Fruit fly (Drosophila melanogaster) whole organism, pupa: ENCODE data around the gene Asator.

Experiments used
- CG10348 ChIP-seq: fragments of 200-800 bp; sonication (Bioruptor generic); IDR thresholded peaks from 2 replicates; pipeline ENCODE4 v1.3.6; 2022; ENCODE audit warnings: missing biosample characterization, missing genetic modification characterization
- CG12605 ChIP-seq: fragments of 200-800 bp; sonication (Bioruptor generic); IDR thresholded peaks from 2 replicates; pipeline ENCODE4 v1.3.6; 2022; ENCODE audit warnings: missing biosample characterization, missing genetic modification characterization
- CG13204 ChIP-seq: fragments of 200-800 bp; sonication (Bioruptor generic); optimal IDR thresholded peaks from 2 replicates; lab custom pipeline; 2018; ENCODE audit warnings: missing biosample characterization, mild to moderate bottlenecking, missing genetic modification characterization, moderate library complexity
- CG14655 ChIP-seq: fragments of 200-800 bp; sonication (Bioruptor generic); optimal IDR thresholded peaks from 3 replicates; lab custom pipeline; 2017; ENCODE audit warnings: mild to moderate bottlenecking, missing biosample characterization, missing genetic modification reagents, missing genetic modification characterization
- CG15710 ChIP-seq: fragments of 200-800 bp; sonication (Bioruptor generic); optimal IDR thresholded peaks from 2 replicates; lab custom pipeline; 2018; ENCODE audit warnings: missing biosample characterization, mild to moderate bottlenecking, missing genetic modification characterization, moderate library complexity
- CG17806 ChIP-seq: fragments of 200-800 bp; sonication (Bioruptor generic); optimal IDR thresholded peaks from 2 replicates; lab custom pipeline; 2018; ENCODE audit warnings: missing biosample characterization, mild to moderate bottlenecking, missing genetic modification characterization, moderate library complexity
- CG32121 ChIP-seq: fragments of 200-800 bp; sonication (Bioruptor generic); IDR thresholded peaks from 2 replicates; pipeline ENCODE4 v1.3.6; 2022; ENCODE audit warnings: missing biosample characterization, missing genetic modification characterization
- CG34367 ChIP-seq: fragments of 200-800 bp; sonication (Bioruptor generic); optimal IDR thresholded peaks from 2 replicates; lab custom pipeline; 2018; ENCODE audit warnings: missing biosample characterization, mild to moderate bottlenecking, missing genetic modification characterization
- CG4496 ChIP-seq: fragments of 200-800 bp; sonication (Bioruptor generic); IDR thresholded peaks from 3 replicates; pipeline ENCODE4 v1.3.6; 2022; ENCODE audit warnings: missing biosample characterization, missing genetic modification characterization
- CG8159 ChIP-seq: fragments of 200-800 bp; sonication (Bioruptor generic); optimal IDR thresholded peaks from 3 replicates; lab custom pipeline; 2018; ENCODE audit warnings: missing biosample characterization, mild to moderate bottlenecking, missing genetic modification characterization, moderate library complexity
- CG8301 ChIP-seq: fragments of 200-800 bp; sonication (Bioruptor generic); optimal IDR thresholded peaks from 2 replicates; lab custom pipeline; 2018; ENCODE audit warnings: missing biosample characterization, mild to moderate bottlenecking, missing genetic modification characterization
- CG9948 ChIP-seq: fragments of 200-800 bp; sonication (Bioruptor generic); optimal IDR thresholded peaks from 2 replicates; lab custom pipeline; 2018; ENCODE audit warnings: missing biosample characterization, mild to moderate bottlenecking, missing genetic modification characterization, moderate library complexity
- D1 ChIP-seq: fragments of 200-800 bp; sonication (Bioruptor generic); optimal IDR thresholded peaks from 2 replicates; lab custom pipeline; 2018; ENCODE audit warnings: missing biosample characterization, mild to moderate bottlenecking, missing genetic modification characterization, moderate library complexity
- EcR ChIP-seq: fragments of 200-800 bp; sonication (Bioruptor generic); optimal IDR thresholded peaks from 3 replicates; lab custom pipeline; 2019; ENCODE audit warnings: missing biosample characterization, missing genetic modification characterization, mild to moderate bottlenecking, moderate library complexity, missing genetic modification reagents
- Ets98B ChIP-seq: fragments of 200-800 bp; sonication (Bioruptor generic); IDR thresholded peaks from 2 replicates; pipeline ENCODE4 v1.3.6; 2022; ENCODE audit warnings: missing biosample characterization, missing genetic modification characterization
- Pif1A ChIP-seq: fragments of 200-800 bp; sonication (Bioruptor generic); optimal IDR thresholded peaks from 3 replicates; lab custom pipeline; 2016; ENCODE audit warnings: missing biosample characterization, missing genetic modification characterization
- Pif1B ChIP-seq: fragments of 200-800 bp; sonication (Bioruptor generic); optimal IDR thresholded peaks from 3 replicates; lab custom pipeline; 2016; ENCODE audit warnings: missing biosample characterization, missing genetic modification characterization
- Snoo ChIP-seq: fragments of 200-800 bp; sonication (Bioruptor generic); optimal IDR thresholded peaks from 3 replicates; lab custom pipeline; 2017; ENCODE audit warnings: missing biosample characterization, mild to moderate bottlenecking, missing genetic modification characterization, inconsistent platforms
- fd96Ca ChIP-seq: fragments of 200-800 bp; sonication (Bioruptor generic); IDR thresholded peaks from 3 replicates; pipeline ENCODE4 v1.3.6; 2022; ENCODE audit warnings: missing biosample characterization, missing genetic modification characterization
- gl ChIP-seq: fragments of 200-800 bp; sonication (Bioruptor generic); optimal IDR thresholded peaks from 2 replicates; lab custom pipeline; 2018; ENCODE audit warnings: missing biosample characterization, mild to moderate bottlenecking, missing genetic modification characterization
- rn ChIP-seq: fragments of 200-800 bp; sonication (Bioruptor generic); IDR thresholded peaks from 2 replicates; pipeline ENCODE4 v1.3.6; 2022; ENCODE audit warnings: missing biosample characterization, missing genetic modification characterization

The Asator gene

dm6 chr4:485796-486195 lies 3.0 kb downstream of the Asator start:
- TF ChIP-seq Pif1A (GFP tag; lab: Kevin White, UChicago) (no peak), EcR (GFP tag; lab: Kevin White, UChicago) (no peak), CG8159 (no peak), gl (tag; lab: Kevin White, UChicago) (no peak), CG4496 (GFP tag; lab: Robert Waterston, UW) (no peak), CG8301 (no peak), CG14655 (GFP tag; lab: Kevin White, UChicago) (no peak), CG13204 (no peak), CG17806 (tag; lab: Kevin White, UChicago) (no peak), CG9948 (tag; lab: Kevin White, UChicago) (no peak), Snoo (tag; lab: Kevin White, UChicago) (no peak)

DNA sequence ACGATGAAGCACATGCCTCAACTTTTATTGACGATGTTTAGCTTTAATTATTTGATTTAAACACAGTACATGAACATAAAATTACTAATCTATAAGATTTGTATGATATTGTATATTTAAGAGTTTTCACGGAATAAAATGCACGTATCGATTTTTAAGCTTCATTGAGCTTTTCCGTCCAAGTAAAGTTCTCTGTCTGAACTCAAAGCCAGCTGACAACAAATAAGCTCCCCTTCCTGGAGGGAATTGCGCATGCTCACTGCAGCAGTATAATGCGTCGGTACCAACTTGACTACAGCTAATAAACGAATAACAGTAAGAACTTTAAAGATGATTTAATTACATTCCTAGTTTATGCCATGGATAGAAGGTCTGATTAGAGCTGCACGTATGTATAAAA lies 5.1 kb downstream of the Asator start:
- TF ChIP-seq rn (GFP tag; lab: Robert Waterston, UW) (no peak), Ets98B (GFP tag; lab: Robert Waterston, UW) (no peak), Pif1B (GFP tag; lab: Kevin White, UChicago) (no peak), fd96Ca (GFP tag; lab: Robert Waterston, UW) (no peak), Pif1A (GFP tag; lab: Kevin White, UChicago) (no peak), EcR (GFP tag; lab: Kevin White, UChicago) (no peak), CG15710 (no peak)

DNA sequence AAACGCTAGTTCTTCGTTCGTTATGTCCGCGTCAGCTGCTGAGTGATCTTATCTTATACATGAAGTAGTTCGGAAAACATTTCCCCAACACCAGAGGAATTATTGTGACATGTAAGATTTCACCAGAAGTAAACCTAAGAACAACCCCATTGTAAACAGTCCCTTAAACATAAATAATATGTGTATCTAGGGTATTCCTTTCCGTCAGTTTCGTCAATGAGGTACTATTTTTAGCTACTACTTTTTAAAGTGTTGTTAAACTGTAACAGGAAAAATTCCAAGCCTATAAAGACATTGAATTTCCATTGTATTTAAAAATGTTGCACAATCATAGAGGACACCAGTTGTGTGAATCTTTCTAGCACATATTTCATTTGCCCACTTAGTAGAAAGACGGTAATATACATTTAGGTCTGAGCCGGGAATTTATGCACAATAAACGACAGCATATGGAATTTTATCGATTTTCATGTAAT lies 6.1 kb downstream of the Asator start:
- no peak for TF ChIP-seq CG10348 (GFP tag; lab: Robert Waterston, UW)
- peak; percentile 19 for TF ChIP-seq D1
- no peak for TF ChIP-seq Snoo (tag; lab: Kevin White, UChicago)

DNA sequence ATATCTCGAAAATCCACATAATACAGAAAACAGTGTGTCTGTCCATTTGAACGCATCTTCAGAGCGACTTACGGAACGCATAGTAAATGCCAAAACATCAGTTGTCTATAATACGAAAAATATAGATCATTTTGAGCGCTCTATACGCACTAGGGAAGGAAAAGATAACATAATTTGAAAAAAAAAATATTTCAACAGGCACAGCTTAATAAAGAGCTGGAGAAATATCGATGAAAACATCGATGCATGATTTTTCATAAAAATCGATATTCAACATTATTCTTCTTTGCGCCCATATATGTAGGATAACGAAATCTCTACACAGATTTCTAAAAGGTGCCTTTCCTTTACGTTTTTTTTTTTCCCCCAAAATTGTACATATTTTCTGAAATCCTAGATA lies 7.1 kb downstream of the Asator start:
- TF ChIP-seq Pif1B (GFP tag; lab: Kevin White, UChicago) (no peak), CG8159 (no peak), CG15710 (no peak), CG9948 (tag; lab: Kevin White, UChicago) (no peak), EcR (GFP tag; lab: Kevin White, UChicago) (no peak), Pif1A (GFP tag; lab: Kevin White, UChicago) (no peak), D1 (no peak), CG17806 (tag; lab: Kevin White, UChicago) (no peak), fd96Ca (GFP tag; lab: Robert Waterston, UW) (no peak)
- TF ChIP-seq, all 21 proteins: peak for 0

dm6 chr4:468634-469238 lies 20.1 kb downstream of the Asator start:
- TF ChIP-seq Snoo (tag; lab: Kevin White, UChicago) (no peak), CG32121 (GFP tag; lab: Robert Waterston, UW) (no peak), D1 (no peak), Pif1B (GFP tag; lab: Kevin White, UChicago) (no peak), CG14655 (GFP tag; lab: Kevin White, UChicago) (no peak), EcR (GFP tag; lab: Kevin White, UChicago) (no peak), CG15710 (no peak), CG17806 (tag; lab: Kevin White, UChicago) (no peak)

DNA sequence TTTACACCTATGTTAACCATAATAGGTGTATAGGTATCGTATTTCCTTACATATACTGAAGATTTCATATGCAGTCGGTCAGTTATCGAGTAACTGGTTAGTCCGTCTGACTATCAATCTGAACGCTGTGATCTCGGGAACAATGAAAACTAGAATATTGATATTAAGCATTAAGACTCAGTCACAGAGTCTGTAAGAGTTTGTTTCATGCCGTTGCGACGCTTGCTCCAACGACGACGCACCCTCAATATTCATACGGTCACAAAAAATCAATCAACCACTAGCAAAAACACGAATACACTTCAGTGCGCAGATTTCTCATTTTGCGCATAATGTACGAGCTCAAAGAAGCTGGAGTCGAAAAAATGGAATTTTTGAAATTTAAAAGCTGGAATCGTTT lies 20.8 kb downstream of the Asator start:
- TF ChIP-seq CG8301 (no peak), CG15710 (no peak), CG10348 (GFP tag; lab: Robert Waterston, UW) (no peak), D1 (no peak), Pif1A (GFP tag; lab: Kevin White, UChicago) (no peak), CG17806 (tag; lab: Kevin White, UChicago) (no peak), gl (tag; lab: Kevin White, UChicago) (no peak), CG34367 (tag; lab: Kevin White, UChicago) (no peak), EcR (GFP tag; lab: Kevin White, UChicago) (no peak), rn (GFP tag; lab: Robert Waterston, UW) (no peak), CG12605 (GFP tag; lab: Robert Waterston, UW) (no peak), CG8159 (no peak), CG14655 (GFP tag; lab: Kevin White, UChicago) (no peak), CG13204 (no peak), CG4496 (GFP tag; lab: Robert Waterston, UW) (no peak)

- TF ChIP-seq CG15710: no peak
- TF ChIP-seq EcR (GFP tag; lab: Kevin White, UChicago): no peak
- TF ChIP-seq rn (GFP tag; lab: Robert Waterston, UW): no peak
- TF ChIP-seq gl (tag; lab: Kevin White, UChicago): no peak
- TF ChIP-seq CG34367 (tag; lab: Kevin White, UChicago): no peak
- no peak for TF ChIP-seq D1
- TF ChIP-seq Snoo (tag; lab: Kevin White, UChicago): no peak
- no peak for TF ChIP-seq Pif1A (GFP tag; lab: Kevin White, UChicago)
- no peak for TF ChIP-seq CG32121 (GFP tag; lab: Robert Waterston, UW)
- TF ChIP-seq CG13204: no peak
- TF ChIP-seq CG8301: no peak
- no peak for TF ChIP-seq CG9948 (tag; lab: Kevin White, UChicago)
- no peak for TF ChIP-seq CG10348 (GFP tag; lab: Robert Waterston, UW)
Measured at dm6 chr4:466976-467639, 21.7 kb downstream of the Asator start, which contains the start of gene CG33941. CG33941 (plus strand) TSS chr4:467497.
